Fruit fly (Drosophila melanogaster) whole organism, embryonic: ENCODE data around the gene CG14196.
A peak's percentile ranks its signal among the peaks of the same experiment; 100 is the strongest.

Source experiments
- Adf1 ChIP-seq: fragments of 200-800 bp; sonication (Bioruptor generic); IDR thresholded peaks from 2 replicates; pipeline ENCODE4 v1.3.6; 2022; ENCODE audit warnings: missing biosample characterization, missing genetic modification characterization
- Antp ChIP-seq: fragments of 200-800 bp; sonication (Bioruptor generic); optimal IDR thresholded peaks from 3 replicates; lab custom pipeline; 2016; ENCODE audit warnings: missing biosample characterization, missing genetic modification characterization
- CG10366 ChIP-seq: fragments of 200-800 bp; sonication (Bioruptor generic); IDR thresholded peaks from 2 replicates; pipeline ENCODE4 v1.3.6; 2022; ENCODE audit warnings: missing biosample characterization, missing genetic modification characterization
- CG10654 ChIP-seq: fragments of 200-800 bp; sonication (Bioruptor generic); optimal IDR thresholded peaks from 2 replicates; lab custom pipeline; 2016; ENCODE audit warnings: missing biosample characterization, missing genetic modification characterization
- CG12219 ChIP-seq: fragments of 200-800 bp; sonication (Bioruptor generic); optimal IDR thresholded peaks from 3 replicates; lab custom pipeline; 2018; ENCODE audit warnings: missing biosample characterization, mild to moderate bottlenecking, missing genetic modification characterization
- CG13296 ChIP-seq: fragments of 200-800 bp; sonication (Bioruptor generic); optimal IDR thresholded peaks from 3 replicates; lab custom pipeline; 2018; ENCODE audit warnings: missing biosample characterization, mild to moderate bottlenecking, missing genetic modification characterization
- CG13624 ChIP-seq: fragments of 200-800 bp; sonication (Bioruptor generic); optimal IDR thresholded peaks from 2 replicates; lab custom pipeline; 2016; ENCODE audit warnings: missing biosample characterization, missing genetic modification characterization
- CG14050 ChIP-seq: fragments of 200-800 bp; sonication (Bioruptor generic); IDR thresholded peaks from 3 replicates; pipeline ENCODE4 v1.3.6; 2022; ENCODE audit warnings: missing biosample characterization, missing genetic modification characterization
- CG1602 ChIP-seq: fragments of 200-800 bp; sonication (Bioruptor generic); optimal IDR thresholded peaks from 3 replicates; lab custom pipeline; 2016; ENCODE audit warnings: missing biosample characterization, missing genetic modification characterization
- CG17385 ChIP-seq: fragments of 200-800 bp; sonication (Bioruptor generic); optimal IDR thresholded peaks from 3 replicates; lab custom pipeline; 2018; ENCODE audit warnings: missing biosample characterization, mild to moderate bottlenecking, missing genetic modification characterization
- CG30020 ChIP-seq: fragments of 200-800 bp; optimal IDR thresholded peaks from 2 replicates; lab custom pipeline; 2019; ENCODE audit warnings: missing biosample characterization, mild to moderate bottlenecking, missing genetic modification characterization, moderate library complexity
- CG31441 ChIP-seq: fragments of 200-800 bp; sonication (Bioruptor generic); IDR thresholded peaks from 2 replicates; pipeline ENCODE4 v1.3.6; 2022; ENCODE audit warnings: missing biosample characterization, missing genetic modification characterization
- CG32767 ChIP-seq: fragments of 200-800 bp; sonication (Bioruptor generic); IDR thresholded peaks from 2 replicates; pipeline ENCODE4 v1.3.6; 2022; ENCODE audit warnings: missing biosample characterization, missing genetic modification characterization
- CG34224 ChIP-seq: fragments of 200-800 bp; sonication (Bioruptor generic); IDR thresholded peaks from 3 replicates; pipeline ENCODE4 v1.3.6; 2022; ENCODE audit warnings: missing biosample characterization, missing genetic modification characterization; ENCODE audit not compliant: partially characterized antibody
- CG3995 ChIP-seq: fragments of 200-800 bp; sonication (Bioruptor generic); optimal IDR thresholded peaks from 3 replicates; lab custom pipeline; 2016; ENCODE audit warnings: missing biosample characterization, missing genetic modification characterization
- CG4328 ChIP-seq: fragments of 200-800 bp; sonication (Bioruptor generic); optimal IDR thresholded peaks from 3 replicates; lab custom pipeline; 2017; ENCODE audit warnings: missing biosample characterization, missing genetic modification reagents, missing genetic modification characterization
- CG4617 ChIP-seq: fragments of 200-800 bp; sonication (Bioruptor generic); optimal IDR thresholded peaks from 3 replicates; lab custom pipeline; 2016; ENCODE audit warnings: missing biosample characterization, missing genetic modification characterization, borderline replicate concordance
- CG6175 ChIP-seq: fragments of 200-800 bp; sonication (Bioruptor generic); IDR thresholded peaks from 3 replicates; pipeline ENCODE4 v1.3.6; 2022; ENCODE audit warnings: missing biosample characterization, missing genetic modification characterization
- CG7357 ChIP-seq: fragments of 200-800 bp; sonication (Bioruptor generic); IDR thresholded peaks from 3 replicates; pipeline ENCODE4 v1.3.6; 2022; ENCODE audit warnings: missing biosample characterization, missing genetic modification characterization
- CG7556 ChIP-seq: fragments of 200-800 bp; sonication (Bioruptor generic); optimal IDR thresholded peaks from 2 replicates; lab custom pipeline; 2017; ENCODE audit warnings: missing biosample characterization, mild to moderate bottlenecking, missing genetic modification characterization
- CG9609 ChIP-seq: fragments of 200-800 bp; sonication (Bioruptor generic); optimal IDR thresholded peaks from 3 replicates; lab custom pipeline; 2016; ENCODE audit warnings: missing biosample characterization, missing genetic modification characterization
- CG9817 ChIP-seq: fragments of 200-800 bp; sonication (Bioruptor generic); optimal IDR thresholded peaks from 2 replicates; lab custom pipeline; 2018; ENCODE audit warnings: missing biosample characterization, mild to moderate bottlenecking, missing genetic modification characterization, moderate library complexity
- Dfd ChIP-seq, 2 experiments: fragments of >200 bp; optimal IDR thresholded peaks; 2 replicates each; lab custom pipeline; 2017; ENCODE audit warnings: missing biosample characterization in 2 of 2, missing genetic modification characterization in 2 of 2
- HLH3B ChIP-seq: fragments of 200-800 bp; sonication (Bioruptor generic); IDR thresholded peaks from 2 replicates; pipeline ENCODE4 v1.3.6; 2022; ENCODE audit warnings: missing biosample characterization, missing genetic modification characterization
- Hr3 ChIP-seq: fragments of 200-800 bp; sonication (Bioruptor generic); optimal IDR thresholded peaks from 3 replicates; lab custom pipeline; 2016; ENCODE audit warnings: missing biosample characterization, missing genetic modification characterization
- Hr39 ChIP-seq: fragments of >200 bp; optimal IDR thresholded peaks from 2 replicates; lab custom pipeline; 2017
- MBD-R2 ChIP-seq: fragments of 200-800 bp; sonication (Bioruptor generic); IDR thresholded peaks from 2 replicates; pipeline ENCODE4 v1.3.6; 2022; ENCODE audit warnings: missing biosample characterization, missing genetic modification characterization
- MESR4 ChIP-seq: fragments of 200-800 bp; sonication (Bioruptor generic); optimal IDR thresholded peaks from 2 replicates; lab custom pipeline; 2018; ENCODE audit warnings: missing biosample characterization, mild to moderate bottlenecking, missing genetic modification characterization, moderate library complexity
- Mad ChIP-seq: fragments of 200-800 bp; sonication (Bioruptor generic); optimal IDR thresholded peaks from 2 replicates; lab custom pipeline; 2016; ENCODE audit warnings: missing biosample characterization, missing genetic modification characterization
- Mes4 ChIP-seq: fragments of 200-800 bp; sonication (Bioruptor generic); optimal IDR thresholded peaks from 2 replicates; lab custom pipeline; 2016; ENCODE audit warnings: missing biosample characterization, missing genetic modification characterization
- NC2β ChIP-seq: fragments of 200-800 bp; sonication (Bioruptor generic); optimal IDR thresholded peaks from 2 replicates; lab custom pipeline; 2016; ENCODE audit warnings: missing biosample characterization, missing genetic modification characterization
- Nf-YB ChIP-seq: fragments of 200-800 bp; sonication (Bioruptor generic); optimal IDR thresholded peaks from 3 replicates; lab custom pipeline; 2019; ENCODE audit warnings: missing biosample characterization, mild to moderate bottlenecking, missing genetic modification characterization, moderate library complexity
- Oaz ChIP-seq: fragments of 200-800 bp; sonication (Bioruptor generic); IDR thresholded peaks from 2 replicates; pipeline ENCODE4 v1.3.6; 2022; ENCODE audit warnings: missing biosample characterization, missing genetic modification characterization
- Sox102F ChIP-seq: fragments of 200-800 bp; sonication (Bioruptor generic); optimal IDR thresholded peaks from 2 replicates; lab custom pipeline; 2018; ENCODE audit warnings: missing biosample characterization, mild to moderate bottlenecking, missing genetic modification characterization, moderate library complexity
- al ChIP-seq: fragments of 200-800 bp; sonication (Bioruptor generic); IDR thresholded peaks from 2 replicates; pipeline ENCODE4 v1.3.6; 2022; ENCODE audit warnings: missing biosample characterization, missing genetic modification characterization
- ato ChIP-seq: fragments of 200-800 bp; sonication (Bioruptor generic); IDR thresholded peaks from 2 replicates; pipeline ENCODE4 v1.3.6; 2022; ENCODE audit warnings: missing biosample characterization, missing genetic modification characterization; ENCODE audit not compliant: partially characterized antibody
- bbx ChIP-seq: fragments of 200-800 bp; sonication (Bioruptor generic); IDR thresholded peaks from 2 replicates; pipeline ENCODE4 v1.3.6; 2022; ENCODE audit warnings: missing biosample characterization, missing genetic modification characterization; ENCODE audit not compliant: partially characterized antibody
- cad ChIP-seq: fragments of >200 bp; optimal IDR thresholded peaks from 2 replicates; lab custom pipeline; 2017; ENCODE audit warnings: missing biosample characterization, missing genetic modification characterization
- da ChIP-seq: fragments of 200-800 bp; sonication (Bioruptor generic); optimal IDR thresholded peaks from 2 replicates; lab custom pipeline; 2016; ENCODE audit warnings: missing biosample characterization, missing genetic modification characterization
- dan ChIP-seq: fragments of 200-800 bp; sonication (Bioruptor generic); IDR thresholded peaks from 2 replicates; pipeline ENCODE4 v1.3.6; 2022; ENCODE audit warnings: missing biosample characterization, missing genetic modification characterization
- dmrt99B ChIP-seq: fragments of 200-800 bp; sonication (Bioruptor generic); optimal IDR thresholded peaks from 2 replicates; lab custom pipeline; 2018; ENCODE audit warnings: missing biosample characterization, mild to moderate bottlenecking, missing genetic modification characterization, moderate library complexity
- eve ChIP-seq, 2 experiments: fragments of >200 bp; optimal IDR thresholded peaks; 2 replicates each; lab custom pipeline; 2017; ENCODE audit warnings: missing biosample characterization in 2 of 2, missing genetic modification characterization in 2 of 2
- gsb-n ChIP-seq: fragments of 200-800 bp; sonication (Bioruptor generic); optimal IDR thresholded peaks from 3 replicates; lab custom pipeline; 2018; ENCODE audit warnings: missing biosample characterization, mild to moderate bottlenecking, missing genetic modification characterization
- h ChIP-seq: fragments of >200 bp; optimal IDR thresholded peaks from 2 replicates; lab custom pipeline; 2017
- hb ChIP-seq: fragments of 200-800 bp; sonication (Bioruptor generic); IDR thresholded peaks from 3 replicates; pipeline ENCODE4 v1.3.6; 2022; ENCODE audit warnings: missing biosample characterization, missing genetic modification characterization; ENCODE audit not compliant: partially characterized antibody
- lov ChIP-seq, 2 experiments: fragments of 200-800 bp in 1 of 2; fragments of >200 bp in 1 of 2; sonication (Bioruptor generic) in 1 of 2; IDR thresholded peaks in 1 of 2; optimal IDR thresholded peaks in 1 of 2; 2 replicates in 1 of 2; 3 replicates in 1 of 2; pipeline versions ENCODE4 v1.3.6 to Lab custom; 2017 to 2022; ENCODE audit warnings: missing biosample characterization in 1 of 2, missing genetic modification characterization in 1 of 2
- odd ChIP-seq: fragments of 200-800 bp; sonication (Bioruptor generic); optimal IDR thresholded peaks from 2 replicates; lab custom pipeline; 2017; ENCODE audit warnings: missing biosample characterization, mild to moderate bottlenecking, missing genetic modification characterization
- pb ChIP-seq: fragments of 200-800 bp; sonication (Bioruptor generic); optimal IDR thresholded peaks from 3 replicates; lab custom pipeline; 2016; ENCODE audit warnings: missing biosample characterization, missing genetic modification characterization
- row ChIP-seq: fragments of 200-800 bp; sonication (Bioruptor generic); IDR thresholded peaks from 3 replicates; pipeline ENCODE4 v1.3.6; 2022; ENCODE audit warnings: missing biosample characterization, missing genetic modification characterization
- schlank ChIP-seq: fragments of 200-800 bp; sonication (Bioruptor generic); optimal IDR thresholded peaks from 2 replicates; lab custom pipeline; 2018; ENCODE audit warnings: missing biosample characterization, mild to moderate bottlenecking, missing genetic modification characterization
- sens-2 ChIP-seq: fragments of 200-800 bp; sonication (Bioruptor generic); IDR thresholded peaks from 2 replicates; pipeline ENCODE4 v1.3.6; 2022; ENCODE audit warnings: missing biosample characterization, missing genetic modification characterization
- zen2 ChIP-seq: fragments of 200-800 bp; sonication (Bioruptor generic); IDR thresholded peaks from 3 replicates; pipeline ENCODE4 v1.3.6; 2022; ENCODE audit warnings: missing biosample characterization, missing genetic modification characterization; ENCODE audit not compliant: partially characterized antibody

Gene CG14196

dm6 chrX:19268484-19269068 is 26.9 kb upstream of the CG14196 start, which contains the start of gene CG8010 (continued):
- no peak for TF ChIP-seq sens-2
- no peak for TF ChIP-seq Mes4 (GFP tag; lab: Kevin White, UChicago)
- no peak for TF ChIP-seq eve (GFP tag; optimal IDR thresholded peaks at IDR 0.05; lab: Kevin White, UChicago)
- TF ChIP-seq CG14050 (GFP tag; lab: Robert Waterston, UW) = no peak
- TF ChIP-seq odd (GFP tag; lab: Kevin White, UChicago) = no peak
- no peak for TF ChIP-seq dan (GFP tag; lab: Robert Waterston, UW)
- TF ChIP-seq CG3995 (GFP tag; lab: Kevin White, UChicago) = no peak
- TF ChIP-seq CG7556 (GFP tag; lab: Kevin White, UChicago) = no peak
- TF ChIP-seq Hr39 = no peak
- TF ChIP-seq zen2 (GFP tag; lab: Robert Waterston, UW) = no peak
- no peak for TF ChIP-seq CG10654 (GFP tag; lab: Kevin White, UChicago)
- TF ChIP-seq CG12219 (GFP tag; lab: Kevin White, UChicago) = no peak
- no peak for TF ChIP-seq schlank (tag; lab: Kevin White, UChicago)
- TF ChIP-seq bbx = peak; percentile 63
- no peak for TF ChIP-seq Mad (GFP tag; lab: Kevin White, UChicago)
- no peak for TF ChIP-seq CG1602 (GFP tag; lab: Kevin White, UChicago)
- peak; percentile 24; the same call in 1 of the 2 replicates for TF ChIP-seq CG10366 (GFP tag; lab: Robert Waterston, UW)
- TF ChIP-seq CG4617 = peak; percentile 32
- TF ChIP-seq dmrt99B (tag; lab: Kevin White, UChicago) = no peak
- TF ChIP-seq cad (GFP tag; lab: Kevin White, UChicago) = no peak
- peak; percentile 24 for TF ChIP-seq da (GFP tag; lab: Kevin White, UChicago)
- TF ChIP-seq NC2β (GFP tag; lab: Kevin White, UChicago) = no peak
- TF ChIP-seq CG6175 = no peak
- peak; percentile 67 for TF ChIP-seq CG34224 (GFP tag; lab: Robert Waterston, UW)
- TF ChIP-seq hb = no peak
- no peak for TF ChIP-seq Hr3
- peak; percentile 87 for TF ChIP-seq MESR4
- TF ChIP-seq gsb-n (tag; lab: Kevin White, UChicago) = no peak
- no peak for TF ChIP-seq Dfd (GFP tag; optimal IDR thresholded peaks at IDR 0.05; lab: Kevin White, UChicago)
- no peak for TF ChIP-seq Adf1 (GFP tag; lab: Robert Waterston, UW)
- TF ChIP-seq CG32767 (GFP tag; lab: Robert Waterston, UW) = no peak
- peak; percentile 53 for TF ChIP-seq row (GFP tag; lab: Robert Waterston, UW)
- no peak for TF ChIP-seq HLH3B (GFP tag; lab: Robert Waterston, UW)
- TF ChIP-seq CG9609 (GFP tag; lab: Kevin White, UChicago) = peak; percentile 28
- no peak for TF ChIP-seq Antp (GFP tag; lab: Kevin White, UChicago)
- no peak for TF ChIP-seq CG13624 (GFP tag; lab: Kevin White, UChicago)
- TF ChIP-seq CG9817 (tag; lab: Kevin White, UChicago) = no peak
- TF ChIP-seq CG31441 (GFP tag; lab: Robert Waterston, UW) = no peak
- no peak for TF ChIP-seq lov (optimal IDR thresholded peaks at IDR 0.05; lab: Kevin White, UChicago)
- no peak for TF ChIP-seq lov (GFP tag; IDR thresholded peaks at IDR 0.05; lab: Robert Waterston, UW)
- TF ChIP-seq Sox102F (GFP tag; lab: Kevin White, UChicago) = no peak
- no peak for TF ChIP-seq h (lab: Kevin White, UChicago)
- no peak for TF ChIP-seq CG30020 (tag; lab: Kevin White, UChicago)
- TF ChIP-seq CG17385 (GFP tag; lab: Kevin White, UChicago) = no peak
- no peak for TF ChIP-seq al (GFP tag; lab: Robert Waterston, UW)
- TF ChIP-seq ato = peak; percentile 28; the same call in 1 of the 2 replicates
- TF ChIP-seq CG4328 (GFP tag; lab: Kevin White, UChicago) = no peak
- TF ChIP-seq CG13296 = peak; percentile 5
- TF ChIP-seq Nf-YB = no peak
- no peak for TF ChIP-seq CG7357 (GFP tag; lab: Robert Waterston, UW)
- no peak for TF ChIP-seq Oaz (GFP tag; lab: Robert Waterston, UW)
- no peak for TF ChIP-seq pb (GFP tag; lab: Kevin White, UChicago)
- TF ChIP-seq MBD-R2 = peak; percentile 89
